Fruit fly (Drosophila melanogaster): ENCODE data around the gene Atg14.

- TF ChIP-seq EcR (GFP tag; optimal IDR thresholded peaks at IDR 0.05) (peak; percentile 37), CG12605 (GFP tag; IDR thresholded peaks at IDR 0.05) (no peak), CG34367 (tag; optimal IDR thresholded peaks at IDR 0.05) (no peak), CG8159 (tag; optimal IDR thresholded peaks at IDR 0.05) (peak; percentile 69), CG14655 (GFP tag; optimal IDR thresholded peaks at IDR 0.05) (no peak)
Observed at dm6 chr3R:29139767-29140755, 23.9 kb downstream of the Atg14 start.

Data from whole organism, pupa.